Worm (Caenorhabditis elegans): ENCODE data around the gene gcl-1.
A peak's percentile ranks its signal among the peaks of the same experiment; 100 is the strongest.
"Not testable (repeated sequence)": the region's sequence is repeated elsewhere in the genome, so short reads cannot be mapped to it uniquely, and the experiment has no call there.

gcl-1 gene

ce11 chrIV:13433904-13434303, 21.2 kb upstream of the gcl-1 start, which contains the start of gene K09B11.5:
Gene K09B11.5 (minus strand): TSS chrIV:13434004.
- not testable (repeated sequence) for TF ChIP-seq aly-2, egl-13, mep-1 (tag; optimal IDR thresholded peaks at IDR 0.05)

ce11 chrIV:13430137-13430536, 17.4 kb upstream of the gcl-1 start:
- TF ChIP-seq efl-1 (optimal IDR thresholded peaks at IDR 0.05), result peak in 1 of 2 experiments; percentile 0
- peak in 1 of 2 experiments; percentile 65 for TF ChIP-seq efl-1 (GFP tag; optimal IDR thresholded peaks at IDR 0.05 in 1 of 2)
- peak; percentile 23 for TF ChIP-seq dsc-1 (tag; optimal IDR thresholded peaks at IDR 0.05)
- TF ChIP-seq isw-1 (GFP tag; IDR thresholded peaks at IDR 0.05), result peak; percentile 42; the same call in 1 of the 2 replicates
- TF ChIP-seq tbx-2 (tag; optimal IDR thresholded peaks at IDR 0.05), result peak; percentile 11
- TF ChIP-seq grh-1 (GFP tag; IDR thresholded peaks at IDR 0.05), result 0 out of 2 replicates have a peak, but pooled peaks have one; percentile 26
- peak; percentile 28 for TF ChIP-seq lin-13 (GFP tag; optimal IDR thresholded peaks at IDR 0.05)
- peak; percentile 57 for TF ChIP-seq nhr-47 (tag; optimal IDR thresholded peaks at IDR 0.05)
- TF ChIP-seq swsn-7 (tag; optimal IDR thresholded peaks at IDR 0.05), result peak; percentile 20
- peak; percentile 66 for TF ChIP-seq nhr-19 (GFP tag; conservative IDR thresholded peaks at IDR 0.05)
- TF ChIP-seq snpc-4 (tag; optimal IDR thresholded peaks at IDR 0.05), result peak; percentile 50

- TF ChIP-seq tlp-1 (tag; optimal IDR thresholded peaks at IDR 0.05), result no peak
- TF ChIP-seq ces-1 (GFP tag; optimal IDR thresholded peaks at IDR 0.05), result no peak
- TF ChIP-seq ama-1 (optimal IDR thresholded peaks at IDR 0.05), result no peak
- no peak for TF ChIP-seq fkh-4 (tag; optimal IDR thresholded peaks at IDR 0.05; ENCODE audit: borderline replicate concordance)
Observed at ce11 chrIV:13429240-13429639, 16.5 kb upstream of the gcl-1 start, which contains the start of gene K09B11.4. Gene K09B11.4 (plus strand): TSS chrIV:13429540.

ce11 chrIV:13422200-13422599, 9.5 kb upstream of the gcl-1 start, which contains the start of gene nol-9:
Gene nol-9 (plus strand): TSS chrIV:13422500.
- TF ChIP-seq ztf-4 (tag; optimal IDR thresholded peaks at IDR 0.05), result no peak
- no peak for TF ChIP-seq ceh-8 (GFP tag; optimal IDR thresholded peaks at IDR 0.05)
- no peak for TF ChIP-seq lin-35 (GFP tag; optimal IDR thresholded peaks at IDR 0.05)
- TF ChIP-seq xbp-1 (tag; optimal IDR thresholded peaks at IDR 0.05), result no peak
- no peak for TF ChIP-seq ces-1 (GFP tag; optimal IDR thresholded peaks at IDR 0.05)
- TF ChIP-seq sox-4 (tag; optimal IDR thresholded peaks at IDR 0.05), result no peak
- TF ChIP-seq unc-98 (GFP tag; IDR thresholded peaks at IDR 0.05), result no peak
- TF ChIP-seq pag-3 (tag; optimal IDR thresholded peaks at IDR 0.05; ENCODE audit: borderline replicate concordance, insufficient read depth), result no peak
- TF ChIP-seq ztf-11 (tag; optimal IDR thresholded peaks at IDR 0.05), result no peak
- no peak for TF ChIP-seq nhr-11 (tag; optimal IDR thresholded peaks at IDR 0.05)
- no peak for TF ChIP-seq dpl-1 (GFP tag; optimal IDR thresholded peaks at IDR 0.05)
- no peak for TF ChIP-seq mab-9 (GFP tag; IDR thresholded peaks at IDR 0.05)
- no peak for TF ChIP-seq C34B4.2 (tag; optimal IDR thresholded peaks at IDR 0.05)
- TF ChIP-seq aly-2 (tag; optimal IDR thresholded peaks at IDR 0.05), result no peak
- TF ChIP-seq F16B12.6 (tag; optimal IDR thresholded peaks at IDR 0.05), result no peak
- no peak for TF ChIP-seq blmp-1 (tag; optimal IDR thresholded peaks at IDR 0.05)
- no peak for TF ChIP-seq lin-13 (GFP tag; optimal IDR thresholded peaks at IDR 0.05)
- TF ChIP-seq lin-14 (GFP tag; optimal IDR thresholded peaks at IDR 0.05), result no peak
- TF ChIP-seq jun-1 (tag; optimal IDR thresholded peaks at IDR 0.05), result no peak

ce11 chrIV:13415739-13416271, 3.1 kb upstream of the gcl-1 start, which contains the start of the genes pik-1 and aptf-2:
Gene pik-1 (plus strand): TSS chrIV:13416041.
Gene aptf-2 (minus strand): TSS chrIV:13416051.
- TF ChIP-seq lsy-2 (tag; optimal IDR thresholded peaks at IDR 0.05), result peak in 1 of 2 experiments; percentile 26
- TF ChIP-seq fkh-8 (tag; optimal IDR thresholded peaks at IDR 0.05), result no peak
- TF ChIP-seq lin-35 (GFP tag; optimal IDR thresholded peaks at IDR 0.05), result peak in 1 of 2 experiments; percentile 24
- no peak for TF ChIP-seq nhr-47 (tag; optimal IDR thresholded peaks at IDR 0.05)
- peak in 1 of 3 experiments; percentile 31 for TF ChIP-seq dpl-1 (GFP tag; optimal IDR thresholded peaks at IDR 0.05)
- TF ChIP-seq mep-1 (tag; optimal IDR thresholded peaks at IDR 0.05), result peak; percentile 32
- TF ChIP-seq efl-1 (optimal IDR thresholded peaks at IDR 0.05), result no peak
- TF ChIP-seq efl-1 (GFP tag; optimal IDR thresholded peaks at IDR 0.05 in 1 of 2), result peak in 1 of 2 experiments; percentile 5
- no peak for TF ChIP-seq swsn-7 (tag; optimal IDR thresholded peaks at IDR 0.05)
- peak; percentile 27 for TF ChIP-seq blmp-1 (tag; optimal IDR thresholded peaks at IDR 0.05)
- no peak for TF ChIP-seq nhr-12 (tag; optimal IDR thresholded peaks at IDR 0.05)

Measured in whole organism, L1 larva.